Fruit fly (Drosophila melanogaster): ENCODE measurements around the gene CG34447.

- no peak for TF ChIP-seq salr (GFP tag; optimal IDR thresholded peaks at IDR 0.05)
- TF ChIP-seq CG6854 (GFP tag; optimal IDR thresholded peaks at IDR 0.05): no peak
- no peak for TF ChIP-seq Hr39 (GFP tag; optimal IDR thresholded peaks at IDR 0.05)
- TF ChIP-seq Eip93F (GFP tag; optimal IDR thresholded peaks at IDR 0.05): no peak
- TF ChIP-seq CG11762 (GFP tag; optimal IDR thresholded peaks at IDR 0.05; ENCODE audit: insufficient read depth): no peak
- peak; percentile 15 for TF ChIP-seq svp (GFP tag)
- TF ChIP-seq CG6808 (GFP tag; optimal IDR thresholded peaks at IDR 0.05): no peak
Observed at dm6 chr2L:2415109-2415508, 4.7 kb downstream of the CG34447 start, which contains the start of gene CG18641.
